Worm (Caenorhabditis elegans) whole organism, L4 larva: ENCODE measurements around the gene R02D5.7.

ENCODE experiments used
- D1046.2 ChIP-seq: fragments of 200-800 bp; sonication (Bioruptor generic); IDR thresholded peaks from 2 replicates; pipeline ENCODE4 v1.3.6; 2022; ENCODE audit warnings: missing genetic modification characterization, missing compliant biosample characterization
- T26A8.4 ChIP-seq: fragments of 200-800 bp; sonication (Bioruptor generic); IDR thresholded peaks from 2 replicates; pipeline ENCODE4 v1.3.6; 2022; ENCODE audit warnings: missing genetic modification characterization, missing compliant biosample characterization
- Y105C5A.15 ChIP-seq: fragments of 200-800 bp; sonication (Bioruptor generic); IDR thresholded peaks from 2 replicates; pipeline ENCODE4 v1.3.6; 2022; ENCODE audit warnings: missing genetic modification characterization, missing compliant biosample characterization
- ZK337.2 ChIP-seq: fragments of 200-800 bp; sonication (Bioruptor generic); IDR thresholded peaks from 2 replicates; pipeline ENCODE4 v1.3.6; 2022; ENCODE audit warnings: missing genetic modification reagents, missing genetic modification characterization, missing compliant biosample characterization
- ama-1 ChIP-seq: fragments of 150-350 bp; optimal IDR thresholded peaks from 2 replicates; lab custom pipeline; 2014; ENCODE audit warnings: inconsistent platforms, mixed read lengths
- daf-16 ChIP-seq, 3 experiments: sonication (generic microtip); optimal IDR thresholded peaks; 2 replicates each; lab custom pipeline; 2016 to 2017; ENCODE audit warnings: missing genetic modification characterization in 3 of 3, missing genetic modification reagents in 3 of 3, mild to moderate bottlenecking in 2 of 3, missing compliant biosample characterization in 2 of 3, missing biosample characterization in 1 of 3, moderate library complexity in 1 of 3
- dpl-1 ChIP-seq: fragments of 150-350 bp; optimal IDR thresholded peaks from 2 replicates; lab custom pipeline; 2014; ENCODE audit warnings: missing biosample characterization, missing genetic modification reagents, missing genetic modification characterization
- egl-27 ChIP-seq: sonication (generic microtip); optimal IDR thresholded peaks from 3 replicates; lab custom pipeline; 2017; ENCODE audit warnings: missing biosample characterization, missing genetic modification reagents, missing genetic modification characterization
- nhr-77 ChIP-seq: fragments of 150-350 bp; optimal IDR thresholded peaks from 2 replicates; lab custom pipeline; 2014; ENCODE audit warnings: missing biosample characterization, missing genetic modification characterization
- sdz-12 ChIP-seq: fragments of 200-800 bp; sonication (Bioruptor generic); optimal IDR thresholded peaks from 2 replicates; lab custom pipeline; 2018; ENCODE audit warnings: mild to moderate bottlenecking, missing genetic modification characterization, missing compliant biosample characterization

DNA sequence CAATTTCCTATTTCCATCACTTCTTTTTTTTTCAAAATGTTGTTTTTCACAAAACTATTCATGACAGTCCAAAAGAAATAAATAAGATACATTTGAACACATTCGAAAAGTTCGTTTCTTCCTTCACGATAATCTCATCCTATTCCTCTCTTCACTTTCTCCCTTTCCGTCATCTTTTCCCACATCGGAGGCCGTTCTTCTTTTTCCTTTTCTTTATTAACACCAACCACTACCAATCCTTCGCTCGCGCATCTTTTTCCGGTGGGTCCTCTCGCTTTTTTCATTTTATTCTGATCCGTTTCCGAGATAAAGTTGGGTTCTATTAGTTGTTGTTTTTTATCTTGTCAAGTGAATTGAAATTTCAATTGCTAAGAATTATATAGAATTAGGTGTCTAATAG lies 14.2 kb upstream of the R02D5.7 start:
- no peak for TF ChIP-seq egl-27 (tag; lab: Kevin White, UChicago)
- TF ChIP-seq D1046.2 (GFP tag; lab: Robert Waterston, UW) = no peak
- TF ChIP-seq dpl-1 (GFP tag; lab: Kevin White, UChicago) = no peak
- no peak for TF ChIP-seq nhr-77
- TF ChIP-seq ZK337.2 (GFP tag; lab: Robert Waterston, UW) = no peak
- TF ChIP-seq T26A8.4 (GFP tag; lab: Robert Waterston, UW) = no peak
- TF ChIP-seq daf-16 (GFP tag; optimal IDR thresholded peaks at IDR 0.05; lab: Kevin White, UChicago) = no peak
- TF ChIP-seq daf-16 (tag; optimal IDR thresholded peaks at IDR 0.05; lab: Kevin White, UChicago) = no peak
- no peak for TF ChIP-seq sdz-12
- no peak for TF ChIP-seq ama-1
- no peak for TF ChIP-seq Y105C5A.15
